Worm (Caenorhabditis elegans) whole organism, midembryonic: ENCODE data around the gene cyn-8.

Experiments used
- T22C8.4 ChIP-seq: fragments of 200-800 bp; sonication (Bioruptor generic); IDR thresholded peaks from 2 replicates; pipeline ENCODE4 v1.3.6; 2022; ENCODE audit warnings: missing genetic modification characterization, missing compliant biosample characterization
- cog-1 ChIP-seq: sonication (generic microtip); optimal IDR thresholded peaks from 2 replicates; lab custom pipeline; 2016; ENCODE audit warnings: missing genetic modification characterization, missing compliant biosample characterization
- flt-1 ChIP-seq: fragments of 200-800 bp; sonication (Bioruptor generic); IDR thresholded peaks from 2 replicates; pipeline ENCODE4 v1.3.6; 2022; ENCODE audit warnings: missing genetic modification characterization, missing compliant biosample characterization
- klf-2 ChIP-seq: fragments of 200-800 bp; sonication (Bioruptor generic); conservative IDR thresholded peaks from 2 replicates; pipeline ENCODE4 v1.3.6; 2022; ENCODE audit warnings: missing genetic modification reagents, missing genetic modification characterization, missing compliant biosample characterization
- med-1 ChIP-seq: sonication (generic microtip); optimal IDR thresholded peaks from 2 replicates; lab custom pipeline; 2017; ENCODE audit warnings: missing genetic modification characterization, mild to moderate bottlenecking, missing compliant biosample characterization, antibody characterized with exemption, missing genetic modification reagents; ENCODE audit not compliant: insufficient read depth
- ref-1 ChIP-seq: fragments of 200-800 bp; sonication (Bioruptor generic); conservative IDR thresholded peaks from 2 replicates; pipeline ENCODE4 v1.3.6; 2022; ENCODE audit warnings: missing genetic modification reagents, missing genetic modification characterization, missing compliant biosample characterization
- tab-1 ChIP-seq: fragments of 200-800 bp; sonication (Bioruptor generic); IDR thresholded peaks from 2 replicates; pipeline ENCODE4 v1.3.6; 2022; ENCODE audit warnings: missing genetic modification characterization, missing compliant biosample characterization
- ztf-23 ChIP-seq: fragments of 200-800 bp; sonication (Bioruptor generic); IDR thresholded peaks from 2 replicates; pipeline ENCODE4 v1.3.6; 2022; ENCODE audit warnings: missing genetic modification reagents, missing genetic modification characterization, missing compliant biosample characterization
- ztf-29 ChIP-seq: fragments of 200-800 bp; sonication (Bioruptor generic); IDR thresholded peaks from 2 replicates; pipeline ENCODE4 v1.3.6; 2022; ENCODE audit warnings: missing genetic modification reagents, missing genetic modification characterization, missing compliant biosample characterization

cyn-8 gene

ce11 chrX:8939389-8939788 is 28.3 kb downstream of the cyn-8 start:
- TF ChIP-seq med-1 (GFP tag; lab: Kevin White, UChicago) (no peak), ref-1 (GFP tag; lab: Robert Waterston, UW) (no peak), klf-2 (no peak), ztf-29 (GFP tag; lab: Robert Waterston, UW) (no peak), flt-1 (GFP tag; lab: Robert Waterston, UW) (no peak), tab-1 (GFP tag; lab: Robert Waterston, UW) (no peak), ztf-23 (GFP tag; lab: Robert Waterston, UW) (no peak), T22C8.4 (no peak), cog-1 (tag; lab: Kevin White, UChicago) (no peak)

- no peak for TF ChIP-seq flt-1 (GFP tag; lab: Robert Waterston, UW)
- TF ChIP-seq tab-1 (GFP tag; lab: Robert Waterston, UW), result no peak
- no peak for TF ChIP-seq klf-2
- no peak for TF ChIP-seq med-1 (GFP tag; lab: Kevin White, UChicago)
- no peak for TF ChIP-seq ref-1 (GFP tag; lab: Robert Waterston, UW)
- TF ChIP-seq T22C8.4, result no peak
- TF ChIP-seq cog-1 (tag; lab: Kevin White, UChicago), result no peak
- TF ChIP-seq ztf-23 (GFP tag; lab: Robert Waterston, UW), result no peak
Measured at ce11 chrX:8940059-8940458, 29.0 kb downstream of the cyn-8 start, which contains the start of gene dylt-2. Gene dylt-2, minus strand, starts transcription at chrX:8940159.

ce11 chrX:8944078-8944477 is 33.0 kb downstream of the cyn-8 start:
- peak; percentile 66 for TF ChIP-seq ref-1 (GFP tag; lab: Robert Waterston, UW)
- TF ChIP-seq T22C8.4, result 0 out of 2 replicates have a peak, but pooled peaks have one; percentile 9
- TF ChIP-seq ztf-29 (GFP tag; lab: Robert Waterston, UW), result peak; percentile 63
- peak; percentile 67; the same call in 1 of the 2 replicates for TF ChIP-seq tab-1 (GFP tag; lab: Robert Waterston, UW)
- no peak for TF ChIP-seq klf-2
- no peak; the same call in 1 of the 2 replicates for TF ChIP-seq flt-1 (GFP tag; lab: Robert Waterston, UW)
- TF ChIP-seq med-1 (GFP tag; lab: Kevin White, UChicago), result no peak
- TF ChIP-seq ztf-23 (GFP tag; lab: Robert Waterston, UW), result peak; percentile 69; the same call in 1 of the 2 replicates
- no peak for TF ChIP-seq cog-1 (tag; lab: Kevin White, UChicago)

ce11 chrX:8945011-8945410 is 33.9 kb downstream of the cyn-8 start:
- TF ChIP-seq ref-1 (GFP tag; lab: Robert Waterston, UW), result no peak
- no peak for TF ChIP-seq tab-1 (GFP tag; lab: Robert Waterston, UW)
- no peak for TF ChIP-seq ztf-29 (GFP tag; lab: Robert Waterston, UW)
- TF ChIP-seq cog-1 (tag; lab: Kevin White, UChicago), result no peak
- TF ChIP-seq flt-1 (GFP tag; lab: Robert Waterston, UW), result no peak
- TF ChIP-seq klf-2, result no peak
- TF ChIP-seq T22C8.4, result no peak
- no peak for TF ChIP-seq ztf-23 (GFP tag; lab: Robert Waterston, UW)
- no peak for TF ChIP-seq med-1 (GFP tag; lab: Kevin White, UChicago)

- TF ChIP-seq ztf-23 (GFP tag; lab: Robert Waterston, UW), result no peak
- TF ChIP-seq cog-1 (tag; lab: Kevin White, UChicago), result no peak
- no peak for TF ChIP-seq flt-1 (GFP tag; lab: Robert Waterston, UW)
- no peak for TF ChIP-seq med-1 (GFP tag; lab: Kevin White, UChicago)
- TF ChIP-seq klf-2, result no peak
- no peak for TF ChIP-seq ztf-29 (GFP tag; lab: Robert Waterston, UW)
- no peak for TF ChIP-seq T22C8.4
- TF ChIP-seq ref-1 (GFP tag; lab: Robert Waterston, UW), result no peak
- TF ChIP-seq tab-1 (GFP tag; lab: Robert Waterston, UW), result no peak
Measured at ce11 chrX:8950507-8951028, 39.5 kb downstream of the cyn-8 start, which contains the start of gene trk-1. Gene trk-1, minus strand, starts transcription at chrX:8950978.

ce11 chrX:8952007-8952406 is 40.9 kb downstream of the cyn-8 start:
- TF ChIP-seq flt-1 (GFP tag; lab: Robert Waterston, UW) (no peak), med-1 (GFP tag; lab: Kevin White, UChicago) (no peak), cog-1 (tag; lab: Kevin White, UChicago) (no peak), ztf-23 (GFP tag; lab: Robert Waterston, UW) (no peak), tab-1 (GFP tag; lab: Robert Waterston, UW) (no peak), ztf-29 (GFP tag; lab: Robert Waterston, UW) (no peak), ref-1 (GFP tag; lab: Robert Waterston, UW) (no peak), T22C8.4 (no peak), klf-2 (no peak)

- TF ChIP-seq ztf-23 (GFP tag; lab: Robert Waterston, UW) (no peak), med-1 (GFP tag; lab: Kevin White, UChicago) (no peak), tab-1 (GFP tag; lab: Robert Waterston, UW) (no peak), ztf-29 (GFP tag; lab: Robert Waterston, UW) (no peak), flt-1 (GFP tag; lab: Robert Waterston, UW) (no peak), ref-1 (GFP tag; lab: Robert Waterston, UW) (no peak), T22C8.4 (no peak), klf-2 (no peak), cog-1 (tag; lab: Kevin White, UChicago) (no peak)
Measured at ce11 chrX:8953011-8953410, 41.9 kb downstream of the cyn-8 start.

- TF ChIP-seq klf-2 (no peak), med-1 (GFP tag; lab: Kevin White, UChicago) (no peak), ztf-23 (GFP tag; lab: Robert Waterston, UW) (no peak), tab-1 (GFP tag; lab: Robert Waterston, UW) (no peak), ref-1 (GFP tag; lab: Robert Waterston, UW) (no peak), ztf-29 (GFP tag; lab: Robert Waterston, UW) (no peak), T22C8.4 (no peak), flt-1 (GFP tag; lab: Robert Waterston, UW) (no peak), cog-1 (tag; lab: Kevin White, UChicago) (no peak)
Measured at ce11 chrX:8955808-8956207, 44.7 kb downstream of the cyn-8 start.

- TF ChIP-seq ref-1 (GFP tag; lab: Robert Waterston, UW) (no peak), ztf-23 (GFP tag; lab: Robert Waterston, UW) (no peak), tab-1 (GFP tag; lab: Robert Waterston, UW) (no peak), ztf-29 (GFP tag; lab: Robert Waterston, UW) (no peak), T22C8.4 (no peak), klf-2 (no peak), med-1 (GFP tag; lab: Kevin White, UChicago) (no peak), cog-1 (tag; lab: Kevin White, UChicago) (no peak), flt-1 (GFP tag; lab: Robert Waterston, UW) (no peak)
Measured at ce11 chrX:8957974-8958373, 46.9 kb downstream of the cyn-8 start.
